Worm (Caenorhabditis elegans) whole organism, L4/young adult: ENCODE measurements around the gene nlp-45.

Source experiments
- dao-5 ChIP-seq: sonication (generic microtip); optimal IDR thresholded peaks from 2 replicates; lab custom pipeline; 2016; ENCODE audit warnings: missing genotype, missing genetic modification characterization, moderate library complexity, missing compliant biosample characterization
- him-1 ChIP-seq: sonication (generic microtip); optimal IDR thresholded peaks from 2 replicates; lab custom pipeline; 2016; ENCODE audit warnings: missing genotype, missing genetic modification reagents, missing genetic modification characterization, missing compliant biosample characterization

- no peak for TF ChIP-seq dao-5 (tag; lab: Kevin White, UChicago)
- TF ChIP-seq him-1: no peak
These were observed 9.9 kb upstream of the nlp-45 start for ce11 chrX:2347962-2348361.
